Worm (Caenorhabditis elegans) whole organism, L4/young adult: ENCODE results near the gene acr-5.

ENCODE experiments used
- W03F9.2 ChIP-seq: fragments of 150-350 bp; optimal IDR thresholded peaks from 2 replicates; lab custom pipeline; 2014; ENCODE audit warnings: missing biosample characterization, missing genetic modification characterization
- dao-5 ChIP-seq: sonication (generic microtip); optimal IDR thresholded peaks from 2 replicates; lab custom pipeline; 2016; ENCODE audit warnings: missing genotype, missing genetic modification characterization, moderate library complexity, missing compliant biosample characterization
- him-1 ChIP-seq: sonication (generic microtip); optimal IDR thresholded peaks from 2 replicates; lab custom pipeline; 2016; ENCODE audit warnings: missing genotype, missing genetic modification reagents, missing genetic modification characterization, missing compliant biosample characterization

acr-5 gene

ce11 chrIII:6499102-6499501 lies 15.5 kb downstream of the acr-5 start:
- TF ChIP-seq dao-5 (tag; lab: Kevin White, UChicago) (no peak), W03F9.2 (tag; lab: Kevin White, UChicago) (no peak), him-1 (tag; lab: Kevin White, UChicago) (no peak)

- no peak for TF ChIP-seq W03F9.2 (tag; lab: Kevin White, UChicago)
- TF ChIP-seq dao-5 (tag; lab: Kevin White, UChicago): no peak
- no peak for TF ChIP-seq him-1 (tag; lab: Kevin White, UChicago)
Measured at ce11 chrIII:6498176-6498575, 16.4 kb downstream of the acr-5 start, which contains the start of gene sdz-15. Gene sdz-15 (plus strand): TSS chrIII:6498476.

- no peak for TF ChIP-seq him-1 (tag; lab: Kevin White, UChicago)
- TF ChIP-seq W03F9.2 (tag; lab: Kevin White, UChicago): no peak
- no peak for TF ChIP-seq dao-5 (tag; lab: Kevin White, UChicago)
Measured at ce11 chrIII:6495191-6495723, 19.3 kb downstream of the acr-5 start, which contains the start of gene F23F12.13. Gene F23F12.13 (plus strand): TSS chrIII:6495673.

- no peak for TF ChIP-seq W03F9.2 (tag; lab: Kevin White, UChicago)
- no peak for TF ChIP-seq dao-5 (tag; lab: Kevin White, UChicago)
- no peak for TF ChIP-seq him-1 (tag; lab: Kevin White, UChicago)
Measured at ce11 chrIII:6492807-6493206, 21.8 kb downstream of the acr-5 start, which contains the start of gene srb-11. Gene srb-11 (minus strand): TSS chrIII:6492907.

- TF ChIP-seq dao-5 (tag; lab: Kevin White, UChicago): no peak
Measured at ce11 chrIII:6490989-6491388, 23.6 kb downstream of the acr-5 start.

- TF ChIP-seq W03F9.2 (tag; lab: Kevin White, UChicago) (no peak), dao-5 (tag; lab: Kevin White, UChicago) (no peak), him-1 (tag; lab: Kevin White, UChicago) (no peak)
Measured at ce11 chrIII:6489493-6489892, 25.1 kb downstream of the acr-5 start, which contains the start of gene rpt-3. Gene rpt-3 (plus strand): TSS chrIII:6489793.

- TF ChIP-seq W03F9.2 (tag; lab: Kevin White, UChicago) (peak; percentile 64), him-1 (tag; lab: Kevin White, UChicago) (no peak)
Measured at ce11 chrIII:6488916-6489315, 25.7 kb downstream of the acr-5 start.

ce11 chrIII:6482918-6483317 lies 31.7 kb downstream of the acr-5 start, which contains the start of gene chtb-2:
Gene chtb-2 (plus strand): TSS chrIII:6483218.
- TF ChIP-seq dao-5 (tag; lab: Kevin White, UChicago) (no peak), W03F9.2 (tag; lab: Kevin White, UChicago) (no peak), him-1 (tag; lab: Kevin White, UChicago) (no peak)

- TF ChIP-seq him-1 (tag; lab: Kevin White, UChicago): no peak
- no peak for TF ChIP-seq W03F9.2 (tag; lab: Kevin White, UChicago)
- no peak for TF ChIP-seq dao-5 (tag; lab: Kevin White, UChicago)
Measured at ce11 chrIII:6479439-6479838, 35.1 kb downstream of the acr-5 start.

ce11 chrIII:6478256-6479004 lies 36.1 kb downstream of the acr-5 start, which contains the start of gene zip-8:
Gene zip-8 (plus strand): TSS chrIII:6478955.
- no peak for TF ChIP-seq him-1 (tag; lab: Kevin White, UChicago)
- no peak for TF ChIP-seq W03F9.2 (tag; lab: Kevin White, UChicago)
- no peak for TF ChIP-seq dao-5 (tag; lab: Kevin White, UChicago)

ce11 chrIII:6476380-6476779 lies 38.2 kb downstream of the acr-5 start:
- TF ChIP-seq him-1 (tag; lab: Kevin White, UChicago) (no peak), W03F9.2 (tag; lab: Kevin White, UChicago) (no peak), dao-5 (tag; lab: Kevin White, UChicago) (no peak)

- TF ChIP-seq W03F9.2 (tag; lab: Kevin White, UChicago) (no peak), him-1 (tag; lab: Kevin White, UChicago) (no peak), dao-5 (tag; lab: Kevin White, UChicago) (no peak)
Measured at ce11 chrIII:6471451-6471850, 43.1 kb downstream of the acr-5 start, which contains the start of gene wht-6. Gene wht-6 (plus strand): TSS chrIII:6471751.

ce11 chrIII:6467005-6467404 lies 47.6 kb downstream of the acr-5 start, which contains the start of gene T26A5.2:
Gene T26A5.2 (plus strand): TSS chrIII:6467305.
- TF ChIP-seq W03F9.2 (tag; lab: Kevin White, UChicago) (no peak), dao-5 (tag; lab: Kevin White, UChicago) (no peak), him-1 (tag; lab: Kevin White, UChicago) (no peak)
